Worm (Caenorhabditis elegans): ENCODE measurements around the gene M05D6.8.

ce11 chrII:8444007-8444406 is 27.0 kb downstream of the M05D6.8 start, which contains the start of gene evl-20:
- TF ChIP-seq med-1 (GFP tag; optimal IDR thresholded peaks at IDR 0.05; ENCODE audit: insufficient read depth): no peak
- TF ChIP-seq ztf-29 (GFP tag; IDR thresholded peaks at IDR 0.05): no peak
- no peak for TF ChIP-seq tab-1 (GFP tag; IDR thresholded peaks at IDR 0.05)
- TF ChIP-seq ref-1 (GFP tag; conservative IDR thresholded peaks at IDR 0.05): no peak
